Fruit fly (Drosophila melanogaster) whole organism, pupa: ENCODE results near the gene CG32117.

Experiments
- CG10348 ChIP-seq: fragments of 200-800 bp; sonication (Bioruptor generic); IDR thresholded peaks from 2 replicates; pipeline ENCODE4 v1.3.6; 2022; ENCODE audit warnings: missing biosample characterization, missing genetic modification characterization
- CG13204 ChIP-seq: fragments of 200-800 bp; sonication (Bioruptor generic); optimal IDR thresholded peaks from 2 replicates; lab custom pipeline; 2018; ENCODE audit warnings: missing biosample characterization, mild to moderate bottlenecking, missing genetic modification characterization, moderate library complexity
- CG15710 ChIP-seq: fragments of 200-800 bp; sonication (Bioruptor generic); optimal IDR thresholded peaks from 2 replicates; lab custom pipeline; 2018; ENCODE audit warnings: missing biosample characterization, mild to moderate bottlenecking, missing genetic modification characterization, moderate library complexity
- CG17806 ChIP-seq: fragments of 200-800 bp; sonication (Bioruptor generic); optimal IDR thresholded peaks from 2 replicates; lab custom pipeline; 2018; ENCODE audit warnings: missing biosample characterization, mild to moderate bottlenecking, missing genetic modification characterization, moderate library complexity
- CG32121 ChIP-seq: fragments of 200-800 bp; sonication (Bioruptor generic); IDR thresholded peaks from 2 replicates; pipeline ENCODE4 v1.3.6; 2022; ENCODE audit warnings: missing biosample characterization, missing genetic modification characterization
- CG34367 ChIP-seq: fragments of 200-800 bp; sonication (Bioruptor generic); optimal IDR thresholded peaks from 2 replicates; lab custom pipeline; 2018; ENCODE audit warnings: missing biosample characterization, mild to moderate bottlenecking, missing genetic modification characterization
- CG8159 ChIP-seq: fragments of 200-800 bp; sonication (Bioruptor generic); optimal IDR thresholded peaks from 3 replicates; lab custom pipeline; 2018; ENCODE audit warnings: missing biosample characterization, mild to moderate bottlenecking, missing genetic modification characterization, moderate library complexity
- CG9948 ChIP-seq: fragments of 200-800 bp; sonication (Bioruptor generic); optimal IDR thresholded peaks from 2 replicates; lab custom pipeline; 2018; ENCODE audit warnings: missing biosample characterization, mild to moderate bottlenecking, missing genetic modification characterization, moderate library complexity
- fd96Ca ChIP-seq: fragments of 200-800 bp; sonication (Bioruptor generic); IDR thresholded peaks from 3 replicates; pipeline ENCODE4 v1.3.6; 2022; ENCODE audit warnings: missing biosample characterization, missing genetic modification characterization
- rn ChIP-seq: fragments of 200-800 bp; sonication (Bioruptor generic); IDR thresholded peaks from 2 replicates; pipeline ENCODE4 v1.3.6; 2022; ENCODE audit warnings: missing biosample characterization, missing genetic modification characterization

DNA sequence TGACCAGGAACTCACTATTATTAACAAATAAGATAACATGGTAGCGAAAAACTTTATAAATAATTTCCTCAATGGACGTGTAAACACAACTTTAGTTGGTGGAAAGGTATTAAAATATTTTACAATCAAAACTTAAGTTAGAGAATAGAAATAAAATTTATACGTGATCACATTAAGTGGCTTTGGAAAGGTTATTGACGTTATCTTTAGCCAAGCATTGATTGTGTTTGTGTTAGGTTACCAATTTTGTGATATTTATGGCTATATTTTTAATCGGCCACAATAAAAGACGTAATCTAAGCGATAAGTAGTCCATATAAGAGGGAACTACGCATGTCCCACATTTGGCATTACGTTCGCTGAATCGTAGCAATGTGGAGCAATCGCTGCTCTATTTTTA, 18.8 kb downstream of the CG32117 start, which contains the start of gene CG14120:
- TF ChIP-seq CG10348 (GFP tag; lab: Robert Waterston, UW) (no peak), CG9948 (tag; lab: Kevin White, UChicago) (no peak), CG32121 (GFP tag; lab: Robert Waterston, UW) (no peak), CG13204 (no peak), CG15710 (tag; lab: Kevin White, UChicago) (no peak), CG34367 (tag; lab: Kevin White, UChicago) (no peak), rn (GFP tag; lab: Robert Waterston, UW) (no peak), CG8159 (tag; lab: Kevin White, UChicago) (no peak), CG17806 (tag; lab: Kevin White, UChicago) (no peak), fd96Ca (GFP tag; lab: Robert Waterston, UW) (no peak)
